Fruit fly (Drosophila melanogaster) whole organism, embryonic: ENCODE results near the gene Ns4.

Experiments used
- CG12104 ChIP-seq: fragments of 200-800 bp; sonication (Bioruptor generic); optimal IDR thresholded peaks from 3 replicates; lab custom pipeline; 2016; ENCODE audit warnings: missing biosample characterization, missing genetic modification characterization
- CG12155 ChIP-seq: fragments of 200-800 bp; sonication (Bioruptor generic); optimal IDR thresholded peaks from 3 replicates; lab custom pipeline; 2016; ENCODE audit warnings: missing biosample characterization, missing genetic modification characterization
- CG12236 ChIP-seq: fragments of 200-800 bp; sonication (Bioruptor generic); optimal IDR thresholded peaks from 2 replicates; lab custom pipeline; 2016; ENCODE audit warnings: missing biosample characterization, missing genetic modification characterization
- CG12769 ChIP-seq: fragments of 200-800 bp; sonication (Bioruptor generic); optimal IDR thresholded peaks from 2 replicates; lab custom pipeline; 2019; ENCODE audit warnings: missing biosample characterization, mild to moderate bottlenecking, missing genetic modification characterization, moderate library complexity
- CG13123 ChIP-seq: fragments of 200-800 bp; sonication (Bioruptor generic); optimal IDR thresholded peaks from 2 replicates; lab custom pipeline; 2016; ENCODE audit warnings: missing biosample characterization, missing genetic modification characterization
- CG13894 ChIP-seq: fragments of 200-800 bp; sonication (Bioruptor generic); optimal IDR thresholded peaks from 3 replicates; lab custom pipeline; 2018; ENCODE audit warnings: missing biosample characterization, mild to moderate bottlenecking, missing genetic modification characterization, moderate library complexity
- CG14710 ChIP-seq: fragments of 200-800 bp; sonication (Bioruptor generic); optimal IDR thresholded peaks from 3 replicates; lab custom pipeline; 2019; ENCODE audit warnings: missing biosample characterization, mild to moderate bottlenecking, missing genetic modification characterization, moderate library complexity
- CG17359 ChIP-seq: fragments of 200-800 bp; sonication (Bioruptor generic); optimal IDR thresholded peaks from 3 replicates; lab custom pipeline; 2018; ENCODE audit warnings: missing biosample characterization, mild to moderate bottlenecking, missing genetic modification characterization, moderate library complexity
- CG17912 ChIP-seq: fragments of 200-800 bp; sonication (Bioruptor generic); optimal IDR thresholded peaks from 2 replicates; lab custom pipeline; 2018; ENCODE audit warnings: missing biosample characterization, mild to moderate bottlenecking, missing genetic modification characterization
- CG1832 ChIP-seq: fragments of 200-800 bp; sonication (Bioruptor generic); optimal IDR thresholded peaks from 2 replicates; lab custom pipeline; 2017; ENCODE audit warnings: missing biosample characterization, mild to moderate bottlenecking, missing genetic modification characterization, inconsistent platforms
- CG2875 ChIP-seq: fragments of 200-800 bp; sonication (Bioruptor generic); optimal IDR thresholded peaks from 2 replicates; lab custom pipeline; 2017; ENCODE audit warnings: missing biosample characterization, mild to moderate bottlenecking, missing genetic modification characterization, missing genetic modification reagents
- CG3281 ChIP-seq: fragments of 200-800 bp; sonication (Bioruptor generic); optimal IDR thresholded peaks from 3 replicates; lab custom pipeline; 2017; ENCODE audit warnings: missing biosample characterization, mild to moderate bottlenecking, missing genetic modification characterization
- CG34224 ChIP-seq: fragments of 200-800 bp; sonication (Bioruptor generic); IDR thresholded peaks from 3 replicates; pipeline ENCODE4 v1.3.6; 2022; ENCODE audit warnings: missing biosample characterization, missing genetic modification characterization; ENCODE audit not compliant: partially characterized antibody
- CG3838 ChIP-seq: fragments of 200-800 bp; sonication (Bioruptor generic); optimal IDR thresholded peaks from 3 replicates; lab custom pipeline; 2016; ENCODE audit warnings: missing biosample characterization, missing genetic modification characterization
- CG4707 ChIP-seq: fragments of 200-800 bp; sonication (Bioruptor generic); optimal IDR thresholded peaks from 2 replicates; lab custom pipeline; 2018; ENCODE audit warnings: missing biosample characterization, mild to moderate bottlenecking, missing genetic modification characterization, moderate library complexity
- CG5953 ChIP-seq: fragments of 200-800 bp; sonication (Bioruptor generic); IDR thresholded peaks from 2 replicates; pipeline ENCODE4 v1.3.6; 2022; ENCODE audit warnings: missing biosample characterization, missing genetic modification characterization
- CG7271 ChIP-seq: fragments of 200-800 bp; sonication (Bioruptor generic); optimal IDR thresholded peaks from 2 replicates; lab custom pipeline; 2018; ENCODE audit warnings: missing biosample characterization, mild to moderate bottlenecking, missing genetic modification characterization, moderate library complexity
- CG7372 ChIP-seq: fragments of 200-800 bp; sonication (Bioruptor generic); IDR thresholded peaks from 2 replicates; pipeline ENCODE4 v1.3.6; 2022; ENCODE audit warnings: missing biosample characterization, missing genetic modification characterization
- Chrac-16 ChIP-seq: fragments of 200-800 bp; sonication (Bioruptor generic); optimal IDR thresholded peaks from 3 replicates; lab custom pipeline; 2016; ENCODE audit warnings: missing biosample characterization, missing genetic modification characterization
- CkIIα-i1 ChIP-seq: fragments of 200-800 bp; sonication (Bioruptor generic); IDR thresholded peaks from 2 replicates; pipeline ENCODE4 v1.3.6; 2022; ENCODE audit warnings: missing biosample characterization, missing genetic modification characterization
- D19A ChIP-seq: fragments of 200-800 bp; optimal IDR thresholded peaks from 3 replicates; lab custom pipeline; 2019; ENCODE audit warnings: missing biosample characterization, mild to moderate bottlenecking, missing genetic modification characterization, moderate library complexity
- Dad ChIP-seq: fragments of 200-800 bp; sonication (Bioruptor generic); optimal IDR thresholded peaks from 3 replicates; lab custom pipeline; 2016; ENCODE audit warnings: missing biosample characterization, missing genetic modification characterization
- Doc2 ChIP-seq: fragments of 200-800 bp; sonication (Bioruptor generic); IDR thresholded peaks from 2 replicates; pipeline ENCODE4 v1.3.6; 2022; ENCODE audit warnings: missing biosample characterization, missing genetic modification characterization
- Eip74EF ChIP-seq, 2 experiments: fragments of 200-800 bp in 1 of 2; fragments of >200 bp in 1 of 2; sonication (Bioruptor generic) in 1 of 2; optimal IDR thresholded peaks; 2 replicates each; lab custom pipeline; 2017 to 2019; ENCODE audit warnings: missing biosample characterization in 2 of 2, missing genetic modification characterization in 2 of 2, mild to moderate bottlenecking in 1 of 2, moderate library complexity in 1 of 2
- Fer1 ChIP-seq: fragments of 200-800 bp; sonication (Bioruptor generic); optimal IDR thresholded peaks from 2 replicates; lab custom pipeline; 2017; ENCODE audit warnings: missing biosample characterization, mild to moderate bottlenecking, missing genetic modification characterization
- HLH54F ChIP-seq: fragments of 200-800 bp; sonication (Bioruptor generic); optimal IDR thresholded peaks from 3 replicates; lab custom pipeline; 2016; ENCODE audit warnings: missing biosample characterization, missing genetic modification characterization
- Kr ChIP-seq: fragments of 200-800 bp; sonication (Bioruptor generic); optimal IDR thresholded peaks from 2 replicates; lab custom pipeline; 2017; ENCODE audit warnings: missing biosample characterization, mild to moderate bottlenecking, missing genetic modification characterization
- MTF-1 ChIP-seq: fragments of 200-800 bp; sonication (Bioruptor generic); optimal IDR thresholded peaks from 2 replicates; lab custom pipeline; 2018; ENCODE audit warnings: missing biosample characterization, mild to moderate bottlenecking, missing genetic modification characterization, borderline replicate concordance
- Max ChIP-seq: fragments of 200-800 bp; sonication (Bioruptor generic); optimal IDR thresholded peaks from 2 replicates; lab custom pipeline; 2016; ENCODE audit warnings: missing biosample characterization, mild to moderate bottlenecking, missing genetic modification characterization
- Mrtf ChIP-seq: fragments of 200-800 bp; sonication (Bioruptor generic); IDR thresholded peaks from 3 replicates; pipeline ENCODE4 v1.3.6; 2022; ENCODE audit warnings: missing biosample characterization, missing genetic modification characterization
- Poxn ChIP-seq: fragments of 200-800 bp; sonication (Bioruptor generic); IDR thresholded peaks from 2 replicates; pipeline ENCODE4 v1.3.6; 2022; ENCODE audit warnings: missing biosample characterization, missing genetic modification characterization
- Scr ChIP-seq: fragments of 200-800 bp; sonication (Bioruptor generic); IDR thresholded peaks from 2 replicates; pipeline ENCODE4 v1.3.6; 2022; ENCODE audit warnings: missing biosample characterization, missing genetic modification characterization; ENCODE audit not compliant: partially characterized antibody
- Usf ChIP-seq: fragments of 200-800 bp; sonication (Bioruptor generic); optimal IDR thresholded peaks from 2 replicates; lab custom pipeline; 2017; ENCODE audit warnings: missing genotype, missing biosample characterization, missing genetic modification characterization
- ase ChIP-seq: fragments of 200-800 bp; sonication (Bioruptor generic); IDR thresholded peaks from 3 replicates; pipeline ENCODE4 v1.3.6; 2022; ENCODE audit warnings: missing biosample characterization, missing genetic modification characterization
- crol ChIP-seq: fragments of 200-800 bp; sonication (Bioruptor generic); IDR thresholded peaks from 2 replicates; pipeline ENCODE4 v1.3.6; 2022; ENCODE audit warnings: missing biosample characterization, missing genetic modification characterization
- danr ChIP-seq: fragments of 200-800 bp; sonication (Bioruptor generic); IDR thresholded peaks from 2 replicates; pipeline ENCODE4 v1.3.6; 2022; ENCODE audit warnings: missing biosample characterization, missing genetic modification characterization
- en ChIP-seq: fragments of 200-800 bp; sonication (Bioruptor generic); optimal IDR thresholded peaks from 2 replicates; lab custom pipeline; 2016; ENCODE audit warnings: missing biosample characterization, missing genetic modification characterization
- ewg ChIP-seq: fragments of 200-800 bp; sonication (Bioruptor generic); optimal IDR thresholded peaks from 3 replicates; lab custom pipeline; 2017; ENCODE audit warnings: mild to moderate bottlenecking, missing biosample characterization, missing genetic modification reagents, missing genetic modification characterization
- nmo ChIP-seq: fragments of 200-800 bp; sonication (Bioruptor generic); optimal IDR thresholded peaks from 2 replicates; lab custom pipeline; 2018; ENCODE audit warnings: missing biosample characterization, mild to moderate bottlenecking, missing genetic modification characterization, moderate library complexity
- pb ChIP-seq: fragments of 200-800 bp; sonication (Bioruptor generic); optimal IDR thresholded peaks from 3 replicates; lab custom pipeline; 2016; ENCODE audit warnings: missing biosample characterization, missing genetic modification characterization
- pita ChIP-seq: fragments of 200-800 bp; sonication (Bioruptor generic); optimal IDR thresholded peaks from 2 replicates; lab custom pipeline; 2017; ENCODE audit warnings: missing biosample characterization, mild to moderate bottlenecking, missing genetic modification characterization
- pum ChIP-seq: fragments of 200-800 bp; sonication (Bioruptor generic); optimal IDR thresholded peaks from 2 replicates; lab custom pipeline; 2016; ENCODE audit warnings: missing biosample characterization, missing genetic modification characterization
- sc ChIP-seq, 3 experiments: fragments of >200 bp in 2 of 3; fragments of 200-800 bp in 1 of 3; sonication (Bioruptor generic) in 1 of 3; optimal IDR thresholded peaks; 2 replicates in 2 of 3; 3 replicates in 1 of 3; lab custom pipeline; 2017; ENCODE audit warnings: mild to moderate bottlenecking in 1 of 3, missing biosample characterization in 1 of 3, missing genetic modification characterization in 1 of 3, missing genetic modification reagents in 1 of 3
- shn ChIP-seq: fragments of 200-800 bp; sonication (Bioruptor generic); optimal IDR thresholded peaks from 3 replicates; lab custom pipeline; 2016; ENCODE audit warnings: missing biosample characterization, missing genetic modification characterization
- slou ChIP-seq: fragments of 200-800 bp; sonication (Bioruptor generic); optimal IDR thresholded peaks from 3 replicates; lab custom pipeline; 2016; ENCODE audit warnings: missing biosample characterization, missing genetic modification characterization
- tin ChIP-seq: fragments of 200-800 bp; sonication (Bioruptor generic); optimal IDR thresholded peaks from 3 replicates; lab custom pipeline; 2016; ENCODE audit warnings: missing biosample characterization, missing genetic modification characterization
- tio ChIP-seq: fragments of 200-800 bp; sonication (Bioruptor generic); optimal IDR thresholded peaks from 2 replicates; lab custom pipeline; 2017; ENCODE audit warnings: missing biosample characterization, missing genetic modification characterization, inconsistent platforms
- tll ChIP-seq, 2 experiments: fragments of 200-800 bp in 1 of 2; fragments of >200 bp in 1 of 2; sonication (Bioruptor generic) in 1 of 2; optimal IDR thresholded peaks; 2 replicates each; lab custom pipeline; 2017 to 2019; ENCODE audit warnings: missing biosample characterization in 2 of 2, missing genetic modification characterization in 2 of 2, mild to moderate bottlenecking in 1 of 2, moderate library complexity in 1 of 2
- vvl ChIP-seq: fragments of 200-800 bp; sonication (Bioruptor generic); IDR thresholded peaks from 2 replicates; pipeline ENCODE4 v1.3.6; 2022; ENCODE audit warnings: missing biosample characterization, missing genetic modification characterization

Gene Ns4

dm6 chr2L:20759809-20760485, 7.7 kb downstream of the Ns4 start (continued):
- no peak for TF ChIP-seq CG17912 (GFP tag; lab: Kevin White, UChicago)
- no peak for TF ChIP-seq crol
- peak; percentile 72 for TF ChIP-seq nmo (GFP tag; lab: Kevin White, UChicago)
- TF ChIP-seq vvl, result peak; percentile 63; the same call in 1 of the 2 replicates
- no peak for TF ChIP-seq Scr (GFP tag; lab: Robert Waterston, UW)
- no peak for TF ChIP-seq tll (GFP tag; optimal IDR thresholded peaks at IDR 0.05; lab: Kevin White, UChicago)
- peak; percentile 38 for TF ChIP-seq CG3281 (GFP tag; lab: Kevin White, UChicago)
- TF ChIP-seq HLH54F (GFP tag; lab: Kevin White, UChicago), result no peak
- no peak for TF ChIP-seq Dad (GFP tag; lab: Kevin White, UChicago)
- no peak for TF ChIP-seq CG12236 (GFP tag; lab: Kevin White, UChicago)
- TF ChIP-seq pb (GFP tag; lab: Kevin White, UChicago), result no peak
- no peak for TF ChIP-seq slou (GFP tag; lab: Kevin White, UChicago)
- peak; percentile 43 for TF ChIP-seq D19A (tag; lab: Kevin White, UChicago)
- no peak for TF ChIP-seq pita (GFP tag; lab: Kevin White, UChicago)
- TF ChIP-seq CkIIα-i1, result no peak
- no peak for TF ChIP-seq shn (GFP tag; lab: Kevin White, UChicago)
- TF ChIP-seq Usf (GFP tag; lab: Kevin White, UChicago), result no peak
- no peak for TF ChIP-seq CG34224
- TF ChIP-seq CG13123 (GFP tag; lab: Kevin White, UChicago), result no peak
- TF ChIP-seq Poxn (GFP tag; lab: Robert Waterston, UW), result no peak
- peak; percentile 33 for TF ChIP-seq tio (GFP tag; lab: Kevin White, UChicago)
- TF ChIP-seq Max (GFP tag; lab: Kevin White, UChicago), result peak; percentile 18
- no peak for TF ChIP-seq CG13894 (tag; lab: Kevin White, UChicago)
- no peak for TF ChIP-seq CG12769 (tag; lab: Kevin White, UChicago)
- TF ChIP-seq Kr, result no peak
- TF ChIP-seq tin (GFP tag; lab: Kevin White, UChicago), result peak; percentile 4
- no peak for TF ChIP-seq CG7271 (tag; lab: Kevin White, UChicago)
- TF ChIP-seq CG14710 (tag; lab: Kevin White, UChicago), result peak; percentile 32
- TF ChIP-seq CG3838, result no peak
- TF ChIP-seq CG2875 (GFP tag; lab: Kevin White, UChicago), result no peak
- TF ChIP-seq CG12104 (GFP tag; lab: Kevin White, UChicago), result no peak
- peak; percentile 56 for TF ChIP-seq CG17359 (tag; lab: Kevin White, UChicago)
- peak; percentile 31 for TF ChIP-seq Fer1 (GFP tag; lab: Kevin White, UChicago)
- TF ChIP-seq en, result no peak
- TF ChIP-seq CG5953, result no peak
- no peak for TF ChIP-seq sc (optimal IDR thresholded peaks at IDR 0.05; lab: Kevin White, UChicago)
- TF ChIP-seq sc (GFP tag; optimal IDR thresholded peaks at IDR 0.05; lab: Kevin White, UChicago), result peak; percentile 4
- no peak for TF ChIP-seq CG12155 (GFP tag; lab: Kevin White, UChicago)
- no peak for TF ChIP-seq danr (GFP tag; lab: Robert Waterston, UW)
- no peak for TF ChIP-seq CG4707
- TF ChIP-seq ewg (GFP tag; lab: Kevin White, UChicago), result peak; percentile 65
- TF ChIP-seq ase (GFP tag; lab: Robert Waterston, UW), result 0 out of 3 replicates have a peak, but pooled peaks have one; percentile 50
- TF ChIP-seq MTF-1 (GFP tag; lab: Kevin White, UChicago), result no peak
- TF ChIP-seq Eip74EF (GFP tag; optimal IDR thresholded peaks at IDR 0.05; lab: Kevin White, UChicago), result peak in 1 of 2 experiments; percentile 9
- TF ChIP-seq Mrtf (GFP tag; lab: Robert Waterston, UW), result no peak
- no peak for TF ChIP-seq CG7372
- TF ChIP-seq Doc2 (GFP tag; lab: Robert Waterston, UW), result no peak
- TF ChIP-seq Chrac-16 (GFP tag; lab: Kevin White, UChicago), result no peak
- TF ChIP-seq pum (GFP tag; lab: Kevin White, UChicago), result peak; percentile 1
- no peak for TF ChIP-seq CG1832 (GFP tag; lab: Kevin White, UChicago)
